Worm (Caenorhabditis elegans): ENCODE results near the gene C44H9.5.

The C44H9.5 gene

DNA sequence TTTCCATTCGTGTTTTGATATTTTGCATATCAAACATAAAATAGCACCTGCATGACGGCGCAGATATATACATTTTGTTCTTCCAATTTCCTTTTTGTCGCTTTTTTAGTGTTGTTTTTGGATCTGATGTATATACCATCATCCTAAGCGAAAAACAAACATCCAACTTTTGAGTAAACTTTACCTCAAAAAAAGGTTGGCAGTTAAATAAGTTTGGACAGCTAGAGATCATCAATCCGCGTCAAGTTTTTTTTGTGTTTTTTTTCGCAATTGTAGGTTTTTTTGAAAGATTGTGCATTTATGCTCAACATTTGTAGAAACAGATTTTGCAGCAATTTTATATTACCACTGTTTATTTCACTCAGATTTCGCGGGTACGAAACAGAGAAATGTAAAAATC, 22.1 kb upstream of the C44H9.5 start, which contains the start of gene bus-19:
bus-19 (plus strand) TSS at position 301 of the 400 bp plus-strand sequence.
- TF ChIP-seq sup-37 (GFP tag; optimal IDR thresholded peaks at IDR 0.05) (no peak), snu-23 (GFP tag; optimal IDR thresholded peaks at IDR 0.05) (no peak), irx-1 (tag; optimal IDR thresholded peaks at IDR 0.05) (no peak), pax-3 (tag; optimal IDR thresholded peaks at IDR 0.05) (no peak), pqm-1 (tag; optimal IDR thresholded peaks at IDR 0.05) (no peak), fos-1 (tag; optimal IDR thresholded peaks at IDR 0.05) (no peak)

ce11 chrV:12870740-12871139, 21.1 kb upstream of the C44H9.5 start:
- TF ChIP-seq ceh-63 (GFP tag; optimal IDR thresholded peaks at IDR 0.05) (no peak), unc-130 (tag; optimal IDR thresholded peaks at IDR 0.05) (no peak), irx-1 (tag; optimal IDR thresholded peaks at IDR 0.05) (no peak), lin-13 (GFP tag; optimal IDR thresholded peaks at IDR 0.05) (no peak), lin-15B (tag; optimal IDR thresholded peaks at IDR 0.05) (no peak), elt-2 (tag; optimal IDR thresholded peaks at IDR 0.05) (no peak), lsy-2 (tag; optimal IDR thresholded peaks at IDR 0.05) (no peak), ceh-8 (GFP tag; optimal IDR thresholded peaks at IDR 0.05) (no peak), pag-3 (tag; optimal IDR thresholded peaks at IDR 0.05; ENCODE audit: borderline replicate concordance, insufficient read depth) (no peak), lin-14 (GFP tag; optimal IDR thresholded peaks at IDR 0.05) (peak; percentile 38), nhr-84 (tag; optimal IDR thresholded peaks at IDR 0.05) (no peak), nhr-20 (tag; optimal IDR thresholded peaks at IDR 0.05) (peak; percentile 15), nhr-12 (tag; optimal IDR thresholded peaks at IDR 0.05) (no peak), vab-15 (tag; optimal IDR thresholded peaks at IDR 0.05) (no peak), sup-37 (GFP tag; optimal IDR thresholded peaks at IDR 0.05) (no peak), pax-3 (tag; optimal IDR thresholded peaks at IDR 0.05) (no peak), nhr-77 (tag; optimal IDR thresholded peaks at IDR 0.05) (peak; percentile 60), egl-27 (tag; optimal IDR thresholded peaks at IDR 0.05) (no peak), mab-9 (GFP tag; IDR thresholded peaks at IDR 0.05) (no peak)

DNA sequence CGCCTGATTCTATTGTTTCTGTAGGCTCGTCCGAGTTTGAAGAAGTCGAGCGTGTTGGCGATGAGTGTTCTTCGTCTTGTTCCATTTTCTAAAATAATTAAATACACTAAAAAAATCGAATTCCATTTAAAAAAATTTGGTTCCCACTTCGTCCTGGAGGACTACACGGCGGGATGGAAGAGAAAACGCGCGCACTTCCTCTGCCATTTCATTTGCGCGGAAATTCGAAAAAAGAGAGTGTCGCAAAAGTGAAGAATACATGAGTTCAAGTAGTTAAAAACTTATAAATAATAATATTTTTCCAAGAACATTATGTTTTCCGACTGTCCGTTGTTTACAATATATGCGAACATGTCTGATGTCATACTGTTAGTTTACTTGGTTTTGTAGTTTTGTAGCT, 20.3 kb upstream of the C44H9.5 start, which contains the start of gene T07F10.3:
T07F10.3 (minus strand) TSS at position 98 of the 400 bp plus-strand sequence.
- peak; percentile 98 for TF ChIP-seq nhr-47 (tag; optimal IDR thresholded peaks at IDR 0.05)
- peak; percentile 96 to 98 (median 98) for TF ChIP-seq dpl-1 (GFP tag; optimal IDR thresholded peaks at IDR 0.05)
- TF ChIP-seq elt-3 (tag; optimal IDR thresholded peaks at IDR 0.05): peak in 2 of 6 experiments; percentile 60 to 69
- TF ChIP-seq mep-1 (tag; optimal IDR thresholded peaks at IDR 0.05): peak; percentile 88
- peak; percentile 95 for TF ChIP-seq C04F5.9 (tag; optimal IDR thresholded peaks at IDR 0.05)
- TF ChIP-seq alr-1 (tag; optimal IDR thresholded peaks at IDR 0.05; ENCODE audit: borderline replicate concordance): no peak
- TF ChIP-seq pqm-1 (tag; optimal IDR thresholded peaks at IDR 0.05): no peak
- TF ChIP-seq nhr-28 (tag; optimal IDR thresholded peaks at IDR 0.05): peak; percentile 16
- peak; percentile 99 for TF ChIP-seq lir-3 (tag; optimal IDR thresholded peaks at IDR 0.05; ENCODE audit: poor library complexity)
- TF ChIP-seq C16A3.4 (tag; optimal IDR thresholded peaks at IDR 0.05): peak; percentile 77
- TF ChIP-seq dsc-1 (tag; optimal IDR thresholded peaks at IDR 0.05): peak; percentile 98
- TF ChIP-seq hlh-4 (tag; optimal IDR thresholded peaks at IDR 0.05): peak; percentile 93
- peak in 1 of 2 experiments; percentile 75 for TF ChIP-seq mdl-1 (tag; optimal IDR thresholded peaks at IDR 0.05)
- peak; percentile 92 for TF ChIP-seq elt-2 (tag; optimal IDR thresholded peaks at IDR 0.05)
- peak; percentile 97 for TF ChIP-seq nhr-71 (tag; optimal IDR thresholded peaks at IDR 0.05)
- peak; percentile 99 for TF ChIP-seq nhr-85 (tag)
- peak; percentile 42 for TF ChIP-seq ama-1 (optimal IDR thresholded peaks at IDR 0.05)
- TF ChIP-seq hpl-2 (GFP tag; optimal IDR thresholded peaks at IDR 0.05): no peak
- peak; percentile 98 for TF ChIP-seq tbx-2 (tag; optimal IDR thresholded peaks at IDR 0.05)
- TF ChIP-seq ceh-88 (GFP tag; IDR thresholded peaks at IDR 0.05): peak; percentile 88
- peak; percentile 97 for TF ChIP-seq sox-4 (tag; optimal IDR thresholded peaks at IDR 0.05)
- TF ChIP-seq aha-1 (tag; optimal IDR thresholded peaks at IDR 0.05): no peak
- TF ChIP-seq grh-1 (GFP tag; IDR thresholded peaks at IDR 0.05): peak; percentile 91
- peak; percentile 80 for TF ChIP-seq lin-13 (GFP tag; optimal IDR thresholded peaks at IDR 0.05)
- no peak for TF ChIP-seq ces-1 (GFP tag; optimal IDR thresholded peaks at IDR 0.05)
- TF ChIP-seq egl-13 (tag; optimal IDR thresholded peaks at IDR 0.05): peak; percentile 98
- TF ChIP-seq jun-1 (tag; optimal IDR thresholded peaks at IDR 0.05): peak; percentile 73
- no peak for TF ChIP-seq nhr-12 (tag; optimal IDR thresholded peaks at IDR 0.05)
- TF ChIP-seq zag-1 (tag; optimal IDR thresholded peaks at IDR 0.05): no peak
- TF ChIP-seq lin-14 (GFP tag; optimal IDR thresholded peaks at IDR 0.05): peak; percentile 94
- peak; percentile 78 for TF ChIP-seq snpc-4 (tag; optimal IDR thresholded peaks at IDR 0.05)
- TF ChIP-seq blmp-1 (tag; optimal IDR thresholded peaks at IDR 0.05): peak; percentile 76
- TF ChIP-seq lin-15B (tag; optimal IDR thresholded peaks at IDR 0.05): peak; percentile 78

Measured in whole organism, L1 larva.